Fruit fly (Drosophila melanogaster): ENCODE results near the gene CG34302.

DNA sequence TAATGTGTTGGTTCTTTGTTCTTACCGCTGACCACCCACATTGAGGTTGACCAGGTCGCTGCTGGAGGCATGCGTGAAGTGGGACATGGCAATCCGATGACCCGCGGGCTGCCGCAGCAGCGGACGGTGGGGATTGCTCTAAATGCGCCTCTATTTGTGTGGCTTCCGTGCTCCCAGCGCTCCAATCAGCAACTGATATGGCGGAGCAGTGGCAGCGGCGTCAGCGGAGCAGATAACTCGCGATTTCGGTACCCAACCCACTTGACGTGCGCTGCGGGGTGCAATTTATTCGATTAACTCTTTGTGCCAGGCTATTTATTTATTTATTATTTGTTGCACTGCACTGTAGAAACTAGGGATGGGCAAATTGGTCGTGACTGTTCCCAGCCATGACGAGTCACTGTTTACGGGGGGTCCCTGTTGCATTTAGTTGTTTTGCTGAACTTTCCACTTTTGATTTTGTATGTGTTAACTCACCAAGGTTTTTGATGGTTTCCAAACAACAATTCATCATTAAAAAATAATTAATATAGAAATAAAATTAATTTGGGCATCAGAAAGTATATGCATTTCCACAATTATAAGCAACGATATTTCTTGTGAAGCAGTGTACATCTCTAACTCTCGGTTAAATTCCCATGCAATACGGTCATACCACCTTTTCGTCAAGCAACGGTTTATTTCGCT lies 22.8 kb downstream of the CG34302 start, which contains the start of the genes CG9467 and CG8526:
- TF ChIP-seq psq (optimal IDR thresholded peaks at IDR 0.05), result no peak
- no peak for TF ChIP-seq h (optimal IDR thresholded peaks at IDR 0.05)
- no peak for TF ChIP-seq Myc (optimal IDR thresholded peaks at IDR 0.05)
- no peak for TF ChIP-seq insv (optimal IDR thresholded peaks at IDR 0.05)

Measured in Kc167 (cell line).